Worm (Caenorhabditis elegans): ENCODE results near the gene K08H2.2.

DNA sequence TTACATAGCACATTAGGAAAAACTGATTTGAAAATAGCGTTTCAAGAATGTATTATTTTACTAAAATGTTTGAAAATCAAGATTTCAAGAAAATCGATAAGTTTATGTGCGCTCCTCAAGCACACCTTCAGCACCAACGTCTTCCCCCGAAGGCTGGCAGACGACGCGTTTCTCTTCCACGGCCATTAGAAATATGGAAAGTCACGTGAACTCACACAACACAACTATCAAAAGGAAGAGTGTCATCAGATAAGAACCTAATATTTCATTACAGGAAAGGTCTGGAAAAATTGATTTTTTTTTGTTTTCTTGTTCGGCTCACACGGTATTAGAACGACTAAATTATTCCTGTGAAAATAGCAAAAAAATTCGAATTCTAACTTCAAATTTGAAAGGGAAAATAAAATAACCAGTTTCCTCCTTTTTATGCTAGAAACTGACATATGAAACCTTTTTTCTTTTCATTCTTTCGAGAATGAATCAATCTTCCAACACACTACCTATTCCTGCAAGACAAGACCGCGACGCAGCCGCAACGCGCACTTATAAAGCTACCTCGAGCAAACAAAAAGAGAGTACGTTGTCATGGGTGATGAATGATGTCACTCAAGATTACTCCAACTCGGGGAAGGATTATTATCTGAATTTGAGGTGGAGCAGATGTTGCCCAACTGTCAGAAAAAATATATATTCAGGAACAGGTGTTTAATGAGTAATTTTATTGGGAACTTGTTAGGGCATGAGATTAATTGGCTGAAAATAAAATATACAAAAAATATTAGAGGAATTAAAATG, 9.5 kb downstream of the K08H2.2 start:
- TF ChIP-seq nhr-6 (tag; optimal IDR thresholded peaks at IDR 0.05) (peak; percentile 40), pha-4 (GFP tag; IDR thresholded peaks at IDR 0.05) (no peak), pha-4 (tag; optimal IDR thresholded peaks at IDR 0.05) (no peak), ces-1 (GFP tag; optimal IDR thresholded peaks at IDR 0.05) (no peak), hlh-30 (tag; optimal IDR thresholded peaks at IDR 0.05; ENCODE audit: insufficient read depth) (peak; percentile 90), dve-1 (tag; optimal IDR thresholded peaks at IDR 0.05; ENCODE audit: insufficient read depth) (peak; percentile 32), nhr-77 (tag; optimal IDR thresholded peaks at IDR 0.05) (no peak), ceh-28 (tag; optimal IDR thresholded peaks at IDR 0.05) (no peak), nhr-25 (tag; optimal IDR thresholded peaks at IDR 0.05; ENCODE audit: borderline replicate concordance, insufficient read depth) (no peak)

Measured in whole organism, L4 larva.